Fruit fly (Drosophila melanogaster) whole organism, embryonic: ENCODE results near the gene CG31908.

Source experiments
- Bgb ChIP-seq: fragments of 200-800 bp; sonication (Bioruptor generic); IDR thresholded peaks from 2 replicates; pipeline ENCODE4 v1.3.6; 2022; ENCODE audit warnings: missing biosample characterization, missing genetic modification characterization; ENCODE audit not compliant: partially characterized antibody
- CG10321 ChIP-seq: fragments of 200-800 bp; sonication (Bioruptor generic); IDR thresholded peaks from 2 replicates; pipeline ENCODE4 v1.3.6; 2022; ENCODE audit warnings: missing biosample characterization, missing genetic modification characterization
- CG11093 ChIP-seq: fragments of 200-800 bp; sonication (Bioruptor generic); IDR thresholded peaks from 3 replicates; pipeline ENCODE4 v1.3.6; 2022; ENCODE audit warnings: missing biosample characterization, missing genetic modification characterization
- CG12744 ChIP-seq: fragments of 200-800 bp; sonication (Bioruptor generic); optimal IDR thresholded peaks from 2 replicates; lab custom pipeline; 2016; ENCODE audit warnings: missing biosample characterization, missing genetic modification characterization
- CG12769 ChIP-seq: fragments of 200-800 bp; sonication (Bioruptor generic); optimal IDR thresholded peaks from 2 replicates; lab custom pipeline; 2019; ENCODE audit warnings: missing biosample characterization, mild to moderate bottlenecking, missing genetic modification characterization, moderate library complexity
- CG13287 ChIP-seq: fragments of 200-800 bp; sonication (Bioruptor generic); IDR thresholded peaks from 2 replicates; pipeline ENCODE4 v1.3.6; 2022; ENCODE audit warnings: missing biosample characterization, missing genetic modification characterization; ENCODE audit not compliant: partially characterized antibody
- CG14860 ChIP-seq: fragments of 200-800 bp; sonication (Bioruptor generic); IDR thresholded peaks from 3 replicates; pipeline ENCODE4 v1.3.6; 2022; ENCODE audit warnings: missing biosample characterization, missing genetic modification characterization; ENCODE audit not compliant: partially characterized antibody
- CG16813 ChIP-seq: fragments of 200-800 bp; sonication (Bioruptor generic); IDR thresholded peaks from 3 replicates; pipeline ENCODE4 v1.3.6; 2022; ENCODE audit warnings: missing biosample characterization, missing genetic modification characterization; ENCODE audit not compliant: partially characterized antibody
- CG16815 ChIP-seq: fragments of 200-800 bp; sonication (Bioruptor generic); optimal IDR thresholded peaks from 3 replicates; lab custom pipeline; 2017; ENCODE audit warnings: missing biosample characterization, mild to moderate bottlenecking, missing genetic modification characterization
- CG17186 ChIP-seq: fragments of 200-800 bp; sonication (Bioruptor generic); optimal IDR thresholded peaks from 3 replicates; lab custom pipeline; 2017; ENCODE audit warnings: missing biosample characterization, missing genetic modification reagents, missing genetic modification characterization
- CG2120 ChIP-seq: fragments of 200-800 bp; sonication (Bioruptor generic); optimal IDR thresholded peaks from 3 replicates; lab custom pipeline; 2016; ENCODE audit warnings: missing biosample characterization, missing genetic modification characterization
- CG2889 ChIP-seq: fragments of 200-800 bp; sonication (Bioruptor generic); IDR thresholded peaks from 3 replicates; pipeline ENCODE4 v1.3.6; 2022; ENCODE audit warnings: missing biosample characterization, missing genetic modification characterization
- CG32532 ChIP-seq: fragments of 200-800 bp; sonication (Bioruptor generic); IDR thresholded peaks from 2 replicates; pipeline ENCODE4 v1.3.6; 2022; ENCODE audit warnings: missing biosample characterization, missing genetic modification characterization
- CG3838 ChIP-seq: fragments of 200-800 bp; sonication (Bioruptor generic); optimal IDR thresholded peaks from 3 replicates; lab custom pipeline; 2016; ENCODE audit warnings: missing biosample characterization, missing genetic modification characterization
- CG42726 ChIP-seq: fragments of 200-800 bp; sonication (Bioruptor generic); IDR thresholded peaks from 2 replicates; pipeline ENCODE4 v1.3.6; 2022; ENCODE audit warnings: missing biosample characterization, missing genetic modification characterization; ENCODE audit not compliant: partially characterized antibody
- CG4854 ChIP-seq: fragments of 200-800 bp; sonication (Bioruptor generic); optimal IDR thresholded peaks from 2 replicates; lab custom pipeline; 2016; ENCODE audit warnings: missing biosample characterization, missing genetic modification characterization, inconsistent platforms
- CG6765 ChIP-seq: fragments of 200-800 bp; sonication (Bioruptor generic); optimal IDR thresholded peaks from 3 replicates; lab custom pipeline; 2017; ENCODE audit warnings: missing biosample characterization, mild to moderate bottlenecking, missing genetic modification characterization
- CG6791 ChIP-seq: fragments of 200-800 bp; sonication (Bioruptor generic); IDR thresholded peaks from 3 replicates; pipeline ENCODE4 v1.3.6; 2022; ENCODE audit warnings: missing biosample characterization, missing genetic modification characterization; ENCODE audit not compliant: partially characterized antibody
- CG7745 ChIP-seq: fragments of 200-800 bp; sonication (Bioruptor generic); optimal IDR thresholded peaks from 2 replicates; lab custom pipeline; 2018; ENCODE audit warnings: missing biosample characterization, mild to moderate bottlenecking, missing genetic modification characterization, moderate library complexity
- CG8765 ChIP-seq: fragments of 200-800 bp; sonication (Bioruptor generic); IDR thresholded peaks from 2 replicates; pipeline ENCODE4 v1.3.6; 2022; ENCODE audit warnings: missing biosample characterization, missing genetic modification characterization
- Dbx ChIP-seq: fragments of 200-800 bp; sonication (Bioruptor generic); IDR thresholded peaks from 3 replicates; pipeline ENCODE4 v1.3.6; 2022; ENCODE audit warnings: missing biosample characterization, missing genetic modification characterization
- Dll ChIP-seq: fragments of 200-800 bp; sonication (Bioruptor generic); IDR thresholded peaks from 4 replicates; pipeline ENCODE4 v1.3.6; 2022; ENCODE audit warnings: missing biosample characterization, missing genetic modification characterization; ENCODE audit not compliant: partially characterized antibody
- Doc3 ChIP-seq: fragments of 200-800 bp; sonication (Bioruptor generic); IDR thresholded peaks from 3 replicates; pipeline ENCODE4 v1.3.6; 2022; ENCODE audit warnings: missing biosample characterization, missing genetic modification characterization; ENCODE audit not compliant: partially characterized antibody
- E2f2 ChIP-seq: fragments of 200-800 bp; sonication (Bioruptor generic); IDR thresholded peaks from 2 replicates; pipeline ENCODE4 v1.3.6; 2022; ENCODE audit warnings: missing biosample characterization, missing genetic modification characterization
- Fer3 ChIP-seq: fragments of 200-800 bp; sonication (Bioruptor generic); optimal IDR thresholded peaks from 2 replicates; lab custom pipeline; 2018; ENCODE audit warnings: missing biosample characterization, mild to moderate bottlenecking, missing genetic modification characterization, moderate library complexity
- Nf-YB ChIP-seq: fragments of 200-800 bp; sonication (Bioruptor generic); optimal IDR thresholded peaks from 3 replicates; lab custom pipeline; 2019; ENCODE audit warnings: missing biosample characterization, mild to moderate bottlenecking, missing genetic modification characterization, moderate library complexity
- Nf-YC ChIP-seq: fragments of 200-800 bp; optimal IDR thresholded peaks from 3 replicates; lab custom pipeline; 2019; ENCODE audit warnings: missing biosample characterization, mild to moderate bottlenecking, missing genetic modification characterization, moderate library complexity
- Oli ChIP-seq: fragments of 200-800 bp; sonication (Bioruptor generic); optimal IDR thresholded peaks from 2 replicates; lab custom pipeline; 2018; ENCODE audit warnings: missing biosample characterization, mild to moderate bottlenecking, missing genetic modification characterization, moderate library complexity
- Ravus ChIP-seq: fragments of 200-800 bp; sonication (Bioruptor generic); IDR thresholded peaks from 2 replicates; pipeline ENCODE4 v1.3.6; 2022; ENCODE audit warnings: missing biosample characterization, missing genetic modification characterization
- Vsx1 ChIP-seq: fragments of 200-800 bp; sonication (Bioruptor generic); optimal IDR thresholded peaks from 2 replicates; lab custom pipeline; 2017; ENCODE audit warnings: missing biosample characterization, mild to moderate bottlenecking, missing genetic modification characterization, missing genetic modification reagents
- YL-1 ChIP-seq: fragments of 200-800 bp; sonication (Bioruptor generic); optimal IDR thresholded peaks from 3 replicates; lab custom pipeline; 2017; ENCODE audit warnings: missing biosample characterization, mild to moderate bottlenecking, missing genetic modification characterization
- chif ChIP-seq, 2 experiments: fragments of 200-800 bp; sonication (Bioruptor generic); optimal IDR thresholded peaks; 3 replicates each; lab custom pipeline; 2016; ENCODE audit warnings: missing biosample characterization in 2 of 2, missing genetic modification characterization in 2 of 2
- dpn ChIP-seq, 2 experiments: fragments of 200-800 bp; sonication (Bioruptor generic); optimal IDR thresholded peaks; 3 replicates each; lab custom pipeline; 2016; ENCODE audit warnings: missing biosample characterization in 2 of 2, missing genetic modification characterization in 2 of 2
- fd102C ChIP-seq: fragments of 200-800 bp; sonication (Bioruptor generic); optimal IDR thresholded peaks from 2 replicates; lab custom pipeline; 2018; ENCODE audit warnings: missing biosample characterization, mild to moderate bottlenecking, missing genetic modification characterization, moderate library complexity
- fd96Cb ChIP-seq: fragments of 200-800 bp; sonication (Bioruptor generic); optimal IDR thresholded peaks from 2 replicates; lab custom pipeline; 2018; ENCODE audit warnings: missing biosample characterization, mild to moderate bottlenecking, missing genetic modification characterization, moderate library complexity
- gfzf ChIP-seq: fragments of 200-800 bp; sonication (Bioruptor generic); optimal IDR thresholded peaks from 2 replicates; lab custom pipeline; 2016; ENCODE audit warnings: missing biosample characterization, mild to moderate bottlenecking, missing genetic modification characterization, moderate library complexity
- her ChIP-seq: fragments of 200-800 bp; sonication (Bioruptor generic); optimal IDR thresholded peaks from 2 replicates; lab custom pipeline; 2016; ENCODE audit warnings: missing biosample characterization, missing genetic modification characterization
- knrl ChIP-seq: fragments of 200-800 bp; sonication (Bioruptor generic); IDR thresholded peaks from 3 replicates; pipeline ENCODE4 v1.3.6; 2022; ENCODE audit warnings: missing biosample characterization, missing genetic modification characterization; ENCODE audit not compliant: partially characterized antibody
- lilli ChIP-seq: fragments of 200-800 bp; sonication (Bioruptor generic); optimal IDR thresholded peaks from 3 replicates; lab custom pipeline; 2016; ENCODE audit warnings: missing biosample characterization, missing genetic modification characterization
- mld ChIP-seq: fragments of 200-800 bp; sonication (Bioruptor generic); IDR thresholded peaks from 3 replicates; pipeline ENCODE4 v1.3.6; 2022; ENCODE audit warnings: missing biosample characterization, missing genetic modification characterization; ENCODE audit not compliant: partially characterized antibody
- phol ChIP-seq: fragments of 200-800 bp; sonication (Bioruptor generic); optimal IDR thresholded peaks from 3 replicates; lab custom pipeline; 2018; ENCODE audit warnings: missing biosample characterization, mild to moderate bottlenecking, missing genetic modification characterization, moderate library complexity
- scrt ChIP-seq: fragments of 200-800 bp; sonication (Bioruptor generic); optimal IDR thresholded peaks from 2 replicates; lab custom pipeline; 2018; ENCODE audit warnings: missing biosample characterization, mild to moderate bottlenecking, missing genetic modification characterization, moderate library complexity
- sqz ChIP-seq: fragments of 200-800 bp; sonication (Bioruptor generic); optimal IDR thresholded peaks from 3 replicates; lab custom pipeline; 2018; ENCODE audit warnings: missing biosample characterization, mild to moderate bottlenecking, missing genetic modification characterization
- stwl ChIP-seq: fragments of 200-800 bp; sonication (Bioruptor generic); optimal IDR thresholded peaks from 3 replicates; lab custom pipeline; 2018; ENCODE audit warnings: missing biosample characterization, mild to moderate bottlenecking, missing genetic modification characterization, moderate library complexity
- yki ChIP-seq: fragments of >200 bp; optimal IDR thresholded peaks from 3 replicates; lab custom pipeline; 2018
- z ChIP-seq: fragments of 200-800 bp; sonication (Bioruptor generic); IDR thresholded peaks from 3 replicates; pipeline ENCODE4 v1.3.6; 2022; ENCODE audit warnings: missing biosample characterization, missing genetic modification characterization
- zen2 ChIP-seq: fragments of 200-800 bp; sonication (Bioruptor generic); IDR thresholded peaks from 3 replicates; pipeline ENCODE4 v1.3.6; 2022; ENCODE audit warnings: missing biosample characterization, missing genetic modification characterization; ENCODE audit not compliant: partially characterized antibody
- zf30C ChIP-seq: fragments of 200-800 bp; sonication (Bioruptor generic); optimal IDR thresholded peaks from 3 replicates; lab custom pipeline; 2018; ENCODE audit warnings: missing biosample characterization, mild to moderate bottlenecking, missing genetic modification characterization

CG31908 gene

dm6 chr2L:7037773-7038327 is 10.7 kb upstream of the CG31908 start, which contains the start of gene milt (continued):
- TF ChIP-seq CG13287 (GFP tag; lab: Robert Waterston, UW) (peak; percentile 84), lilli (GFP tag; lab: Kevin White, UChicago) (peak; percentile 49), scrt (GFP tag; lab: Kevin White, UChicago) (no peak), Ravus (GFP tag; lab: Robert Waterston, UW) (no peak), zf30C (GFP tag; lab: Kevin White, UChicago) (no peak), Dbx (GFP tag; lab: Robert Waterston, UW) (0 out of 3 replicates have a peak, but pooled peaks have one; percentile 27), Nf-YB (GFP tag; lab: Kevin White, UChicago) (peak; percentile 93), Bgb (GFP tag; lab: Robert Waterston, UW) (peak; percentile 88), CG12744 (GFP tag; lab: Kevin White, UChicago) (peak; percentile 2), sqz (GFP tag; lab: Kevin White, UChicago) (peak; percentile 93), Fer3 (tag; lab: Kevin White, UChicago) (no peak), knrl (GFP tag; lab: Robert Waterston, UW) (peak; percentile 81), CG16815 (GFP tag; lab: Kevin White, UChicago) (no peak), CG3838 (GFP tag; lab: Kevin White, UChicago) (no peak), Oli (tag; lab: Kevin White, UChicago) (no peak), gfzf (peak; percentile 21), Nf-YC (tag; lab: Kevin White, UChicago) (peak; percentile 98), CG6765 (no peak), CG2889 (GFP tag; lab: Robert Waterston, UW) (no peak), fd96Cb (tag; lab: Kevin White, UChicago) (no peak), Vsx1 (peak; percentile 14), CG6791 (GFP tag; lab: Robert Waterston, UW) (peak; percentile 91), CG12769 (tag; lab: Kevin White, UChicago) (no peak), Dll (GFP tag; lab: Robert Waterston, UW) (peak; percentile 82), fd102C (GFP tag; lab: Kevin White, UChicago) (no peak), chif (GFP tag; optimal IDR thresholded peaks at IDR 0.05; lab: Kevin White, UChicago) (peak in 1 of 2 experiments; percentile 8), CG17186 (peak; percentile 78), CG14860 (peak; percentile 77), CG16813 (GFP tag; lab: Robert Waterston, UW) (peak; percentile 85), CG2120 (GFP tag; lab: Kevin White, UChicago) (peak; percentile 35), CG4854 (GFP tag; lab: Kevin White, UChicago) (no peak), mld (GFP tag; lab: Robert Waterston, UW) (peak; percentile 88), z (GFP tag; lab: Robert Waterston, UW) (no peak), CG32532 (GFP tag; lab: Robert Waterston, UW) (no peak), E2f2 (peak; percentile 72), yki (lab: Kevin White, UChicago) (no peak), phol (tag; lab: Kevin White, UChicago) (peak; percentile 53), CG11093 (GFP tag; lab: Robert Waterston, UW) (no peak), zen2 (GFP tag; lab: Robert Waterston, UW) (peak; percentile 71; the same call in 2 of the 3 replicates), CG8765 (GFP tag; lab: Robert Waterston, UW) (no peak), her (GFP tag; lab: Kevin White, UChicago) (peak; percentile 5), CG7745 (tag; lab: Kevin White, UChicago) (no peak), dpn (GFP tag; optimal IDR thresholded peaks at IDR 0.05; lab: Kevin White, UChicago) (peak; percentile 15 to 24), Doc3 (peak; percentile 68; the same call in 2 of the 3 replicates), stwl (tag; lab: Kevin White, UChicago) (peak; percentile 82), YL-1 (GFP tag; lab: Kevin White, UChicago) (peak; percentile 88), CG42726 (GFP tag; lab: Robert Waterston, UW) (peak; percentile 86), CG10321 (no peak)
